Fruit fly (Drosophila melanogaster) whole organism: ENCODE measurements around the gene CG18528.

Experiments used
- CG8478 ChIP-seq: fragments of >200 bp; optimal IDR thresholded peaks from 2 replicates; lab custom pipeline; 2018; ENCODE audit warnings: inconsistent platforms
- Dll ChIP-seq: fragments of >200 bp; optimal IDR thresholded peaks from 2 replicates; lab custom pipeline; 2017
- EcR ChIP-seq, 2 experiments: fragments of >200 bp; optimal IDR thresholded peaks; 2 replicates each; lab custom pipeline; 2017; ENCODE audit warnings: missing biosample characterization in 2 of 2, missing genetic modification characterization in 2 of 2, missing genetic modification reagents in 2 of 2
- pan ChIP-seq: fragments of >200 bp; optimal IDR thresholded peaks from 2 replicates; lab custom pipeline; 2017
- psq ChIP-seq: fragments of >200 bp; optimal IDR thresholded peaks from 2 replicates; lab custom pipeline; 2017
- usp ChIP-seq: fragments of >200 bp; optimal IDR thresholded peaks from 2 replicates; lab custom pipeline; 2017; ENCODE audit warnings: missing biosample characterization, missing genetic modification characterization, mixed read lengths

The CG18528 gene

dm6 chr3R:24359957-24360356, at the start of gene CG18528:
CG18528 (minus strand) TSS chr3R:24360144.
- TF ChIP-seq EcR (GFP tag; optimal IDR thresholded peaks at IDR 0.05; lab: Kevin White, UChicago) (no peak), CG8478 (lab: Kevin White, UChicago) (no peak), psq (no peak), usp (GFP tag; lab: Kevin White, UChicago) (no peak), pan (lab: Kevin White, UChicago) (no peak), Dll (no peak)

dm6 chr3R:24392207-24392939, 32.4 kb upstream of the CG18528 start, which contains the start of gene CG13616:
CG13616 (plus strand) TSS chr3R:24392889.
- TF ChIP-seq pan (lab: Kevin White, UChicago), result no peak
- no peak for TF ChIP-seq CG8478 (lab: Kevin White, UChicago)
- TF ChIP-seq EcR (GFP tag; optimal IDR thresholded peaks at IDR 0.05; lab: Kevin White, UChicago), result no peak
- no peak for TF ChIP-seq Dll
- no peak for TF ChIP-seq psq
- no peak for TF ChIP-seq usp (GFP tag; lab: Kevin White, UChicago)

- TF ChIP-seq EcR (GFP tag; optimal IDR thresholded peaks at IDR 0.05; lab: Kevin White, UChicago) (no peak), usp (GFP tag; lab: Kevin White, UChicago) (no peak), Dll (no peak), CG8478 (lab: Kevin White, UChicago) (no peak), psq (no peak), pan (lab: Kevin White, UChicago) (no peak)
Observed at dm6 chr3R:24390239-24390638, 30.3 kb upstream of the CG18528 start, which contains the start of the genes CG5768 and CG13615. CG5768 (minus strand) TSS chr3R:24390339. CG13615 (plus strand) TSS chr3R:24390518.

dm6 chr3R:24386434-24386833, 26.5 kb upstream of the CG18528 start:
- TF ChIP-seq usp (GFP tag; lab: Kevin White, UChicago), result no peak

- no peak for TF ChIP-seq pan (lab: Kevin White, UChicago)
- TF ChIP-seq CG8478 (lab: Kevin White, UChicago), result no peak
- no peak for TF ChIP-seq usp (GFP tag; lab: Kevin White, UChicago)
- no peak for TF ChIP-seq Dll
- TF ChIP-seq psq, result no peak
- no peak for TF ChIP-seq EcR (GFP tag; optimal IDR thresholded peaks at IDR 0.05; lab: Kevin White, UChicago)
Observed at dm6 chr3R:24384952-24385351, 25.0 kb upstream of the CG18528 start, which contains the start of gene CG17780. CG17780 (minus strand) TSS chr3R:24385052.

- TF ChIP-seq pan (lab: Kevin White, UChicago), result no peak
- TF ChIP-seq usp (GFP tag; lab: Kevin White, UChicago), result no peak
- no peak for TF ChIP-seq psq
- TF ChIP-seq EcR (GFP tag; optimal IDR thresholded peaks at IDR 0.05; lab: Kevin White, UChicago), result no peak
- TF ChIP-seq CG8478 (lab: Kevin White, UChicago), result no peak
- TF ChIP-seq Dll, result no peak
Observed at dm6 chr3R:24376565-24376964, 16.6 kb upstream of the CG18528 start, which contains the start of gene CG33342. CG33342 (plus strand) TSS chr3R:24376865.

- no peak for TF ChIP-seq CG8478 (lab: Kevin White, UChicago)
- no peak for TF ChIP-seq Dll
- no peak for TF ChIP-seq psq
- no peak for TF ChIP-seq pan (lab: Kevin White, UChicago)
- no peak for TF ChIP-seq usp (GFP tag; lab: Kevin White, UChicago)
- TF ChIP-seq EcR (GFP tag; optimal IDR thresholded peaks at IDR 0.05; lab: Kevin White, UChicago), result no peak
Observed at dm6 chr3R:24375561-24375960, 15.6 kb upstream of the CG18528 start, which contains the start of gene CG17781. CG17781 (minus strand) TSS chr3R:24375661.

dm6 chr3R:24372662-24373061, 12.7 kb upstream of the CG18528 start, which contains the start of gene CG17782:
CG17782 (minus strand) TSS chr3R:24372762.
- TF ChIP-seq EcR (GFP tag; optimal IDR thresholded peaks at IDR 0.05; lab: Kevin White, UChicago) (no peak), usp (GFP tag; lab: Kevin White, UChicago) (no peak), CG8478 (lab: Kevin White, UChicago) (no peak), pan (lab: Kevin White, UChicago) (no peak), psq (no peak), Dll (no peak)

dm6 chr3R:24369268-24369667, 9.3 kb upstream of the CG18528 start, which contains the start of gene CG13614:
CG13614 (plus strand) TSS chr3R:24369568.
- no peak for TF ChIP-seq usp (GFP tag; lab: Kevin White, UChicago)
- TF ChIP-seq psq, result no peak
- TF ChIP-seq pan (lab: Kevin White, UChicago), result no peak
- no peak for TF ChIP-seq EcR (GFP tag; optimal IDR thresholded peaks at IDR 0.05; lab: Kevin White, UChicago)
- TF ChIP-seq CG8478 (lab: Kevin White, UChicago), result no peak
- TF ChIP-seq Dll, result no peak

- no peak for TF ChIP-seq EcR (GFP tag; optimal IDR thresholded peaks at IDR 0.05; lab: Kevin White, UChicago)
- TF ChIP-seq Dll, result no peak
- no peak for TF ChIP-seq psq
- TF ChIP-seq usp (GFP tag; lab: Kevin White, UChicago), result no peak
- no peak for TF ChIP-seq CG8478 (lab: Kevin White, UChicago)
- TF ChIP-seq pan (lab: Kevin White, UChicago), result no peak
Observed at dm6 chr3R:24368064-24368463, 8.1 kb upstream of the CG18528 start, which contains the start of the genes CG42812 and CG33341. CG42812 (minus strand) TSS chr3R:24368164. CG33341 (plus strand) TSS chr3R:24368358.

- no peak for TF ChIP-seq pan (lab: Kevin White, UChicago)
- no peak for TF ChIP-seq psq
- no peak for TF ChIP-seq Dll
- no peak for TF ChIP-seq CG8478 (lab: Kevin White, UChicago)
- no peak for TF ChIP-seq usp (GFP tag; lab: Kevin White, UChicago)
- no peak for TF ChIP-seq EcR (GFP tag; optimal IDR thresholded peaks at IDR 0.05; lab: Kevin White, UChicago)
Observed at dm6 chr3R:24367120-24367519, 7.2 kb upstream of the CG18528 start, which contains the start of gene CG42811. CG42811 (minus strand) TSS chr3R:24367220.
